Worm (Caenorhabditis elegans) whole organism, early embryonic: Measurements from ENCODE around the gene cup-15.

Experiments
- B0310.2 ChIP-seq: sonication (generic microtip); optimal IDR thresholded peaks from 2 replicates; lab custom pipeline; 2016; ENCODE audit warnings: mild to moderate bottlenecking, missing genetic modification characterization, missing compliant biosample characterization
- F13C5.2 ChIP-seq: sonication (generic microtip); optimal IDR thresholded peaks from 2 replicates; lab custom pipeline; 2017; ENCODE audit warnings: mild to moderate bottlenecking, missing genetic modification characterization, inconsistent platforms, missing compliant biosample characterization
- aly-1 ChIP-seq: sonication (generic microtip); optimal IDR thresholded peaks from 2 replicates; lab custom pipeline; 2016; ENCODE audit warnings: missing genetic modification characterization, missing compliant biosample characterization
- ama-1 ChIP-seq: fragments of 150-350 bp; optimal IDR thresholded peaks from 2 replicates; lab custom pipeline; 2014
- ceh-13 ChIP-seq: fragments of 200-800 bp; sonication (Bioruptor generic); optimal IDR thresholded peaks from 2 replicates; lab custom pipeline; 2018; ENCODE audit warnings: mild to moderate bottlenecking, missing genetic modification characterization, missing compliant biosample characterization
- ceh-36 ChIP-seq: sonication (generic microtip); optimal IDR thresholded peaks from 2 replicates; lab custom pipeline; 2016; ENCODE audit warnings: missing genetic modification characterization, inconsistent platforms, missing compliant biosample characterization
- ets-7 ChIP-seq: sonication (generic microtip); optimal IDR thresholded peaks from 2 replicates; lab custom pipeline; 2016; ENCODE audit warnings: missing genotype, missing genetic modification characterization, missing compliant biosample characterization
- flt-1 ChIP-seq: fragments of 200-800 bp; sonication (Bioruptor generic); IDR thresholded peaks from 2 replicates; pipeline ENCODE4 v1.3.6; 2022; ENCODE audit warnings: missing genetic modification characterization, missing compliant biosample characterization
- hmbx-1 ChIP-seq: sonication (generic microtip); optimal IDR thresholded peaks from 2 replicates; lab custom pipeline; 2016; ENCODE audit warnings: mild to moderate bottlenecking, missing genetic modification characterization, missing compliant biosample characterization
- hmg-4 ChIP-seq: fragments of 200-800 bp; sonication (Bioruptor generic); optimal IDR thresholded peaks from 2 replicates; lab custom pipeline; 2018; ENCODE audit warnings: mild to moderate bottlenecking, missing genetic modification characterization, missing compliant biosample characterization
- hnd-1 ChIP-seq: sonication (generic microtip); optimal IDR thresholded peaks from 2 replicates; lab custom pipeline; 2016; ENCODE audit warnings: missing genetic modification characterization, missing compliant biosample characterization
- pes-1 ChIP-seq: fragments of 200-800 bp; sonication (Bioruptor generic); IDR thresholded peaks from 2 replicates; pipeline ENCODE4 v1.3.6; 2022; ENCODE audit warnings: missing genetic modification reagents, missing genetic modification characterization, missing compliant biosample characterization
- scrt-1 ChIP-seq: fragments of 200-800 bp; sonication (Bioruptor generic); IDR thresholded peaks from 2 replicates; pipeline ENCODE4 v1.3.6; 2022; ENCODE audit warnings: missing genetic modification characterization, missing compliant biosample characterization
- sea-1 ChIP-seq: fragments of 200-800 bp; sonication (Bioruptor generic); conservative IDR thresholded peaks from 2 replicates; pipeline ENCODE4 v1.3.6; 2022; ENCODE audit warnings: missing genetic modification characterization, missing compliant biosample characterization
- tbx-11 ChIP-seq: fragments of 200-800 bp; sonication (Bioruptor generic); IDR thresholded peaks from 2 replicates; pipeline ENCODE4 v1.3.6; 2022; ENCODE audit warnings: missing genetic modification characterization, missing compliant biosample characterization
- tbx-37 ChIP-seq: fragments of 200-800 bp; sonication (Bioruptor generic); conservative IDR thresholded peaks from 2 replicates; pipeline ENCODE4 v1.3.6; 2022; ENCODE audit warnings: missing genetic modification reagents, missing genetic modification characterization, missing compliant biosample characterization
- tra-4 ChIP-seq: sonication (generic microtip); optimal IDR thresholded peaks from 2 replicates; lab custom pipeline; 2017; ENCODE audit warnings: missing genetic modification characterization, missing compliant biosample characterization

cup-15 gene

DNA sequence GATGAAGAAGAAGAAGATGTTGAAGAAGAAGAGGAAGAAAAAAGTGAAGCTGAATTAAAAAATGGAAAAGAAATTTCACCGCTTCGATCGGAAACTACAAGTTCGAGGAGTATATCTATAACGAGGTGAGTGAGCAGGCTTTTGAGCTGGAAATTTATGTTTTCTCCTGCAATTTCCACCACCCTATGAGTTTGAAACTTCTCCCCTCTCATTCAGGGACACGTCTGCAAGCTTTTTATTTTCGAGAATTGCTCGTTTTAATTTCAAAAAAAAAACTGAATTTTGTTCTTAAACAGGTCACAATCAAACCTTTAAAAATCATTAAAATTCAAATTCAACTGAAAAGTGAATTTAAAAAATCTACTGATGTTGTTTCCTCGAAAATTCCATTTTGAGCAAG lies 9.4 kb downstream of the cup-15 start:
- TF ChIP-seq sea-1 (GFP tag; lab: Robert Waterston, UW): no peak
- no peak for TF ChIP-seq tbx-37 (GFP tag; lab: Robert Waterston, UW)
- TF ChIP-seq scrt-1 (GFP tag; lab: Robert Waterston, UW): no peak
- no peak for TF ChIP-seq flt-1 (GFP tag; lab: Robert Waterston, UW)

DNA sequence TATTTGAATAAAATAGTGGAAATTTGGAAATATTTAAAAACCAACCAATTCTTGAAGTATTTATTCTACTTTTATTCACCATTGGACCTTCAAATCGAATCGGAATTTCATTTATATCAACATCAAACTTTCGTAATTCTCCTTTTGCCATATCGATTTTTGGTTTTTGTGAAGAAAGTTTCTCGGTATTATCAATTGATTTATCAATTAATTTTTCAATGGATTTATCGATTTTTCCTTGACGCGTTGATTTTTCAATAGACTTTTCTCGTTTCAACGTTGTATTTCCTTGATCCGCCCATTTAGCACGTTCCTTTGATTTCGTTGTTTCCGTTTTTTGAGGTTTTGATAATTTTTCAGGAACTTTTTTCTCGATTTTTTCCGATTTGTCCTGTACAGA lies 16.6 kb downstream of the cup-15 start:
- TF ChIP-seq scrt-1 (GFP tag; lab: Robert Waterston, UW) (no peak), tra-4 (tag; lab: Kevin White, UChicago) (no peak), hnd-1 (tag; lab: Kevin White, UChicago) (no peak), aly-1 (tag; lab: Kevin White, UChicago) (no peak), flt-1 (GFP tag; lab: Robert Waterston, UW) (no peak), ets-7 (tag; lab: Kevin White, UChicago) (no peak), ceh-13 (GFP tag; lab: Kevin White, UChicago) (no peak), F13C5.2 (no peak), ama-1 (lab: Kevin White, UChicago) (no peak), tbx-37 (GFP tag; lab: Robert Waterston, UW) (no peak), pes-1 (GFP tag; lab: Robert Waterston, UW) (no peak), hmbx-1 (tag; lab: Kevin White, UChicago) (no peak), B0310.2 (tag; lab: Kevin White, UChicago) (no peak)

DNA sequence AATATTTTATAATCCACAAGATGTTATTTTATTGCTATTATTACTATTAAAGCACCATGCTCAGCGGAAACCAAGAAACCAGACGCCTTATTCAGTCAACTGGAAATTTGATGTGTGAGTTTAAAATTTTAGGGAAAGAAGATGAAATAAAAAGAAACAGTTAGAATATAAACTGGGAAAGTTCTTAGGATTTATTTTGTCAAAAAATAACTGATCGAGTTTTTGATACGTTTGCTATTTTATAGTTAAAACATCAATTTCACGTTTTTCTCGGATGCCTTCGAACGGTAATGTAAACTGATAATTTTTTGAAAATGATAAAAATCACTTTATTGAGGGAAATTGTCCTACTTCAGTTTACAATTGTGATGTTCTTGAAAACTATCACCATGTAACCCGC lies 19.6 kb downstream of the cup-15 start, which contains the start of gene C06C3.3:
Gene C06C3.3 (minus strand): TSS at position 101 of the 400 bp plus-strand sequence.
- no peak for TF ChIP-seq hmg-4 (GFP tag; lab: Kevin White, UChicago)
- no peak for TF ChIP-seq B0310.2 (tag; lab: Kevin White, UChicago)
- TF ChIP-seq ceh-13 (GFP tag; lab: Kevin White, UChicago): no peak
- TF ChIP-seq sea-1 (GFP tag; lab: Robert Waterston, UW): no peak
- no peak for TF ChIP-seq flt-1 (GFP tag; lab: Robert Waterston, UW)
- no peak for TF ChIP-seq hmbx-1 (tag; lab: Kevin White, UChicago)
- TF ChIP-seq hnd-1 (tag; lab: Kevin White, UChicago): no peak
- TF ChIP-seq tbx-37 (GFP tag; lab: Robert Waterston, UW): no peak
- no peak for TF ChIP-seq F13C5.2
- no peak for TF ChIP-seq scrt-1 (GFP tag; lab: Robert Waterston, UW)
- TF ChIP-seq pes-1 (GFP tag; lab: Robert Waterston, UW): no peak

DNA sequence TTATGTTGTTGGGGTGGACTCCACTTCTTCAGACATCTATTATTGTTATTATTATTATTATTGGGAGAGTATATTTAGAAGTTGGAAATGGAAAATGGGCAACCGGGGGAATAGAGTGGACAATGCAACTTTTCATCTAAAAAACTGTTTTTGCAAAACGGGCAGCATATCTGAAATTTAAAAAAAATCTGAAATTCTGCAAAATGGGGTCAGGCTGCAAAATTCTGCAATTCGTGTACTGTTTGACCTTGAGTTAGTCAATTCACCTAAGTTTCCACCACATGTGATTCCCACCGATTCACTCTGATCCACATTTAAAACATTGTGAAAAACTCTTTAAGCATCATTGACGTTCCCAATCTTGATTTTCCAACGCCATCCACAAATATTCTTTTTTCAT lies 20.2 kb downstream of the cup-15 start, which contains the start of gene C06C3.4:
Gene C06C3.4 (plus strand): TSS at position 301 of the 400 bp plus-strand sequence.
- TF ChIP-seq sea-1 (GFP tag; lab: Robert Waterston, UW) (no peak), tbx-37 (GFP tag; lab: Robert Waterston, UW) (no peak), aly-1 (tag; lab: Kevin White, UChicago) (no peak), hmg-4 (GFP tag; lab: Kevin White, UChicago) (no peak), flt-1 (GFP tag; lab: Robert Waterston, UW) (no peak), ama-1 (lab: Kevin White, UChicago) (no peak), B0310.2 (tag; lab: Kevin White, UChicago) (no peak), ceh-36 (tag; lab: Kevin White, UChicago) (no peak), pes-1 (GFP tag; lab: Robert Waterston, UW) (no peak), scrt-1 (GFP tag; lab: Robert Waterston, UW) (no peak), tbx-11 (GFP tag; lab: Robert Waterston, UW) (no peak), F13C5.2 (no peak), tra-4 (tag; lab: Kevin White, UChicago) (no peak), hnd-1 (tag; lab: Kevin White, UChicago) (no peak)

DNA sequence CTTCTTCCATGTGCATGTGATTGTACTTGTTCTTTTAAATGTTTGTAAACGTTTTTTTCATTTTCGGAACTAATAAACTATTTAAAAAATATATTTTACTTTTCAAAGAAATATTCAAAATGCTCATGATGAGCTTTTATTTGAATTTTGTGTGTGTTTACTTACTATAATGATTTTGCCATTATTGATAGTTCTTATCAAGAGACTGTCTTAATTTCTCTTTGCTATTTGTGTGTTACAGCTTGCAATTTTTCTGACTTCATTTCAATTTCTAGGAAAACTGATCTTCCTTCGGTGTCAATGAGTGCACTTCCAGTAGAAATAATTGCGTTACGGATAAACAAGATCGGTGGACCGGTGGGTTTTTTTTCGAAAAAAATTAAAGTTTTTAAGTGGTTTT lies 22.0 kb downstream of the cup-15 start, which contains the start of gene C06C3.12:
Gene C06C3.12 (plus strand): TSS at position 301 of the 400 bp plus-strand sequence.
- TF ChIP-seq ceh-36 (tag; lab: Kevin White, UChicago) (no peak), ets-7 (tag; lab: Kevin White, UChicago) (no peak), ama-1 (lab: Kevin White, UChicago) (no peak), tbx-37 (GFP tag; lab: Robert Waterston, UW) (no peak), flt-1 (GFP tag; lab: Robert Waterston, UW) (no peak), scrt-1 (GFP tag; lab: Robert Waterston, UW) (no peak), hnd-1 (tag; lab: Kevin White, UChicago) (no peak), tbx-11 (GFP tag; lab: Robert Waterston, UW) (no peak), pes-1 (GFP tag; lab: Robert Waterston, UW) (no peak), F13C5.2 (no peak), sea-1 (GFP tag; lab: Robert Waterston, UW) (no peak), tra-4 (tag; lab: Kevin White, UChicago) (no peak), hmg-4 (GFP tag; lab: Kevin White, UChicago) (no peak), aly-1 (tag; lab: Kevin White, UChicago) (no peak), B0310.2 (tag; lab: Kevin White, UChicago) (no peak), ceh-13 (GFP tag; lab: Kevin White, UChicago) (no peak), hmbx-1 (tag; lab: Kevin White, UChicago) (no peak)

DNA sequence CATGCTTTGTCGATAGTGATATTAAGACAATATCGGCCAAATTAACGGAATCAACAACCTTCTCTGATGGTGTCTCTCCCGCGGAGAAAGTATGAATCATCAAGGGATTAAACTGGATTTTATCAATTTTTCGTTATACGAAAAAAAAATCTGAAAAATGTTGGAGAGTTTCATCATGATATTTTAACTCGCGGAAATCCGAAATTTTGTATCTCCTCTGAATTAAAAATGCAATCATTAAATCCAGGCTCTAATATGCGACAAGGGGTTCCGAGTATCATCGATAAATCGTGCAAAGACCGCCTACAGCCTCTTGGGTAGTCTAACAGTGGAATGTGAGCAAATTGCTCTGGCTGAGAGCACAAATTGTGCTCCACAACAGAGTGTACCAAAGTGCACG lies 24.4 kb downstream of the cup-15 start, which contains the start of gene C06C3.10:
Gene C06C3.10 (minus strand): TSS at position 101 of the 400 bp plus-strand sequence.
- TF ChIP-seq ets-7 (tag; lab: Kevin White, UChicago) (no peak), flt-1 (GFP tag; lab: Robert Waterston, UW) (no peak), tbx-11 (GFP tag; lab: Robert Waterston, UW) (no peak), tra-4 (tag; lab: Kevin White, UChicago) (no peak), B0310.2 (tag; lab: Kevin White, UChicago) (no peak), ceh-13 (GFP tag; lab: Kevin White, UChicago) (no peak), hnd-1 (tag; lab: Kevin White, UChicago) (no peak), hmbx-1 (tag; lab: Kevin White, UChicago) (no peak), pes-1 (GFP tag; lab: Robert Waterston, UW) (no peak)

DNA sequence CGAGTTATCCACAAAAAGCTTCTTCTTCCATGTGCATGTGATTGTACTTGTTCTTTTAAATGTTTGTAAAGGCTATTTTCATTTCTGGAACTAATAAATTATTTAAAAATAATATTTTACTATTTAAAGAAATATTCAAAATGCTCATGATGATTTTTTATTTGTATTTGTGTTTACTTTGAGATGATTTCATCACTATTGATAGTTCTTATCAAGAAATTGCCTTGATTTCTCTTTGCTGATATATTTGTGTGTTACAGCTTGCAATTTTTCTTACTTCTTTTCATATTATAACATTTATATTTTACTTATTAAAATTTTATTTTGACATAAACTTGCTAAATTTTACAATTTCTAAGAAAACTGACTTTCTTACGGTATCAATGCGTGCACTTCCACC lies 25.4 kb downstream of the cup-15 start:
- TF ChIP-seq tra-4 (tag; lab: Kevin White, UChicago) (no peak), hmg-4 (GFP tag; lab: Kevin White, UChicago) (no peak), ceh-13 (GFP tag; lab: Kevin White, UChicago) (no peak), ets-7 (tag; lab: Kevin White, UChicago) (no peak), ama-1 (lab: Kevin White, UChicago) (no peak), hmbx-1 (tag; lab: Kevin White, UChicago) (no peak), aly-1 (tag; lab: Kevin White, UChicago) (no peak), hnd-1 (tag; lab: Kevin White, UChicago) (no peak), B0310.2 (tag; lab: Kevin White, UChicago) (no peak), tbx-37 (GFP tag; lab: Robert Waterston, UW) (no peak), pes-1 (GFP tag; lab: Robert Waterston, UW) (no peak), scrt-1 (GFP tag; lab: Robert Waterston, UW) (no peak), sea-1 (GFP tag; lab: Robert Waterston, UW) (no peak), flt-1 (GFP tag; lab: Robert Waterston, UW) (no peak), F13C5.2 (no peak), ceh-36 (tag; lab: Kevin White, UChicago) (no peak), tbx-11 (GFP tag; lab: Robert Waterston, UW) (no peak)
